Fruit fly (Drosophila melanogaster) whole organism, embryonic: Measurements from ENCODE around the gene TwdlP.

Experiments
- CG10431 ChIP-seq: fragments of 200-800 bp; sonication (Bioruptor generic); optimal IDR thresholded peaks from 3 replicates; lab custom pipeline; 2018; ENCODE audit warnings: missing biosample characterization, mild to moderate bottlenecking, missing genetic modification characterization
- CG12071 ChIP-seq: fragments of 200-800 bp; sonication (Bioruptor generic); optimal IDR thresholded peaks from 3 replicates; lab custom pipeline; 2018; ENCODE audit warnings: missing biosample characterization, mild to moderate bottlenecking, missing genetic modification characterization
- CG12236 ChIP-seq: fragments of 200-800 bp; sonication (Bioruptor generic); optimal IDR thresholded peaks from 2 replicates; lab custom pipeline; 2016; ENCODE audit warnings: missing biosample characterization, missing genetic modification characterization
- CG12391 ChIP-seq: fragments of 200-800 bp; sonication (Bioruptor generic); optimal IDR thresholded peaks from 3 replicates; lab custom pipeline; 2018; ENCODE audit warnings: missing biosample characterization, mild to moderate bottlenecking, missing genetic modification characterization, moderate library complexity
- CG17328 ChIP-seq: fragments of 200-800 bp; sonication (Bioruptor generic); IDR thresholded peaks from 2 replicates; pipeline ENCODE4 v1.3.6; 2022; ENCODE audit warnings: missing biosample characterization, missing genetic modification characterization
- CG17802 ChIP-seq: fragments of 200-800 bp; sonication (Bioruptor generic); optimal IDR thresholded peaks from 2 replicates; lab custom pipeline; 2018; ENCODE audit warnings: missing biosample characterization, mild to moderate bottlenecking, missing genetic modification characterization, moderate library complexity
- CG18619 ChIP-seq: fragments of 200-800 bp; sonication (Bioruptor generic); optimal IDR thresholded peaks from 3 replicates; lab custom pipeline; 2017; ENCODE audit warnings: missing biosample characterization, mild to moderate bottlenecking, missing genetic modification characterization
- CG2120 ChIP-seq: fragments of 200-800 bp; sonication (Bioruptor generic); optimal IDR thresholded peaks from 3 replicates; lab custom pipeline; 2016; ENCODE audit warnings: missing biosample characterization, missing genetic modification characterization
- CG30431 ChIP-seq: fragments of 200-800 bp; sonication (Bioruptor generic); optimal IDR thresholded peaks from 2 replicates; lab custom pipeline; 2017; ENCODE audit warnings: missing biosample characterization, missing genetic modification characterization
- CG32532 ChIP-seq: fragments of 200-800 bp; sonication (Bioruptor generic); IDR thresholded peaks from 2 replicates; pipeline ENCODE4 v1.3.6; 2022; ENCODE audit warnings: missing biosample characterization, missing genetic modification characterization
- CG4282 ChIP-seq: fragments of 200-800 bp; sonication (Bioruptor generic); optimal IDR thresholded peaks from 2 replicates; lab custom pipeline; 2016; ENCODE audit warnings: missing biosample characterization, missing genetic modification characterization
- CG4730 ChIP-seq: fragments of 200-800 bp; sonication (Bioruptor generic); IDR thresholded peaks from 2 replicates; pipeline ENCODE4 v1.3.6; 2022; ENCODE audit warnings: missing biosample characterization, missing genetic modification characterization
- CG7786 ChIP-seq: fragments of 200-800 bp; sonication (Bioruptor generic); optimal IDR thresholded peaks from 2 replicates; lab custom pipeline; 2016; ENCODE audit warnings: missing biosample characterization, missing genetic modification characterization
- Dbx ChIP-seq: fragments of 200-800 bp; sonication (Bioruptor generic); IDR thresholded peaks from 3 replicates; pipeline ENCODE4 v1.3.6; 2022; ENCODE audit warnings: missing biosample characterization, missing genetic modification characterization
- Dip3 ChIP-seq: fragments of 200-800 bp; sonication (Bioruptor generic); optimal IDR thresholded peaks from 3 replicates; lab custom pipeline; 2016; ENCODE audit warnings: missing biosample characterization, missing genetic modification characterization
- Ets65A ChIP-seq: fragments of 200-800 bp; sonication (Bioruptor generic); peaks from one replicate; lab custom pipeline; 2016; ENCODE audit warnings: missing biosample characterization, missing genetic modification characterization
- H2.0 ChIP-seq: fragments of 200-800 bp; sonication (Bioruptor generic); IDR thresholded peaks from 2 replicates; pipeline ENCODE4 v1.3.6; 2022; ENCODE audit warnings: missing biosample characterization, missing genetic modification characterization
- HHEX ChIP-seq: fragments of 200-800 bp; sonication (Bioruptor generic); optimal IDR thresholded peaks from 3 replicates; lab custom pipeline; 2017; ENCODE audit warnings: missing biosample characterization, mild to moderate bottlenecking, missing genetic modification characterization, missing genetic modification reagents
- HLH3B ChIP-seq: fragments of 200-800 bp; sonication (Bioruptor generic); IDR thresholded peaks from 2 replicates; pipeline ENCODE4 v1.3.6; 2022; ENCODE audit warnings: missing biosample characterization, missing genetic modification characterization
- Hsf ChIP-seq: fragments of 200-800 bp; sonication (Bioruptor generic); optimal IDR thresholded peaks from 3 replicates; lab custom pipeline; 2016; ENCODE audit warnings: missing biosample characterization, missing genetic modification characterization
- Mes4 ChIP-seq: fragments of 200-800 bp; sonication (Bioruptor generic); optimal IDR thresholded peaks from 2 replicates; lab custom pipeline; 2016; ENCODE audit warnings: missing biosample characterization, missing genetic modification characterization
- Mrtf ChIP-seq: fragments of 200-800 bp; sonication (Bioruptor generic); IDR thresholded peaks from 3 replicates; pipeline ENCODE4 v1.3.6; 2022; ENCODE audit warnings: missing biosample characterization, missing genetic modification characterization
- Optix ChIP-seq: fragments of 200-800 bp; sonication (Bioruptor generic); IDR thresholded peaks from 3 replicates; pipeline ENCODE4 v1.3.6; 2022; ENCODE audit warnings: missing biosample characterization, missing genetic modification characterization
- Pdp1 ChIP-seq, 2 experiments: fragments of 200-800 bp; sonication (Bioruptor generic); optimal IDR thresholded peaks; 3 replicates each; lab custom pipeline; 2016; ENCODE audit warnings: missing biosample characterization in 2 of 2, missing genetic modification characterization in 2 of 2, mild to moderate bottlenecking in 1 of 2, moderate library complexity in 1 of 2
- Ptx1 ChIP-seq: fragments of 200-800 bp; sonication (Bioruptor generic); IDR thresholded peaks from 2 replicates; pipeline ENCODE4 v1.3.6; 2022; ENCODE audit warnings: missing biosample characterization, missing genetic modification characterization
- Side ChIP-seq: fragments of 200-800 bp; sonication (Bioruptor generic); optimal IDR thresholded peaks from 2 replicates; lab custom pipeline; 2016; ENCODE audit warnings: missing biosample characterization, missing genetic modification characterization
- Usf ChIP-seq: fragments of 200-800 bp; sonication (Bioruptor generic); optimal IDR thresholded peaks from 2 replicates; lab custom pipeline; 2017; ENCODE audit warnings: missing genotype, missing biosample characterization, missing genetic modification characterization
- cato ChIP-seq: fragments of 200-800 bp; sonication (Bioruptor generic); optimal IDR thresholded peaks from 2 replicates; lab custom pipeline; 2016; ENCODE audit warnings: missing biosample characterization, missing genetic modification characterization, borderline replicate concordance
- chn ChIP-seq: fragments of 200-800 bp; sonication (Bioruptor generic); optimal IDR thresholded peaks from 2 replicates; lab custom pipeline; 2016; ENCODE audit warnings: missing biosample characterization, missing genetic modification characterization
- ci ChIP-seq: fragments of 200-800 bp; sonication (Bioruptor generic); IDR thresholded peaks from 3 replicates; pipeline ENCODE4 v1.3.6; 2022; ENCODE audit warnings: missing biosample characterization, missing genetic modification characterization
- corto ChIP-seq: fragments of 200-800 bp; sonication (Bioruptor generic); optimal IDR thresholded peaks from 2 replicates; lab custom pipeline; 2016; ENCODE audit warnings: missing biosample characterization, mild to moderate bottlenecking, missing genetic modification characterization, moderate library complexity
- crc ChIP-seq: fragments of 200-800 bp; sonication (Bioruptor generic); optimal IDR thresholded peaks from 2 replicates; lab custom pipeline; 2016; ENCODE audit warnings: missing biosample characterization, missing genetic modification characterization
- eve ChIP-seq, 2 experiments: fragments of >200 bp; optimal IDR thresholded peaks; 2 replicates each; lab custom pipeline; 2017; ENCODE audit warnings: missing biosample characterization in 2 of 2, missing genetic modification characterization in 2 of 2
- fd3F ChIP-seq: fragments of 200-800 bp; sonication (Bioruptor generic); optimal IDR thresholded peaks from 2 replicates; lab custom pipeline; 2018; ENCODE audit warnings: missing biosample characterization, mild to moderate bottlenecking, missing genetic modification characterization, moderate library complexity
- fu2 ChIP-seq: fragments of 200-800 bp; sonication (Bioruptor generic); optimal IDR thresholded peaks from 2 replicates; lab custom pipeline; 2016; ENCODE audit warnings: missing biosample characterization, missing genetic modification characterization
- gsb ChIP-seq: fragments of 200-800 bp; sonication (Bioruptor generic); IDR thresholded peaks from 2 replicates; pipeline ENCODE4 v1.3.6; 2022; ENCODE audit warnings: missing biosample characterization, missing genetic modification characterization
- gsb-n ChIP-seq: fragments of 200-800 bp; sonication (Bioruptor generic); optimal IDR thresholded peaks from 3 replicates; lab custom pipeline; 2018; ENCODE audit warnings: missing biosample characterization, mild to moderate bottlenecking, missing genetic modification characterization
- jumu ChIP-seq: fragments of 200-800 bp; sonication (Bioruptor generic); optimal IDR thresholded peaks from 3 replicates; lab custom pipeline; 2016; ENCODE audit warnings: missing biosample characterization, missing genetic modification characterization
- klu ChIP-seq: fragments of 200-800 bp; sonication (Bioruptor generic); IDR thresholded peaks from 2 replicates; pipeline ENCODE4 v1.3.6; 2022; ENCODE audit warnings: missing biosample characterization, missing genetic modification characterization
- lmd ChIP-seq: fragments of 200-800 bp; sonication (Bioruptor generic); IDR thresholded peaks from 2 replicates; pipeline ENCODE4 v1.3.6; 2022; ENCODE audit warnings: missing biosample characterization, missing genetic modification characterization
- mam ChIP-seq: fragments of 200-800 bp; sonication (Bioruptor generic); optimal IDR thresholded peaks from 3 replicates; lab custom pipeline; 2016; ENCODE audit warnings: missing biosample characterization, missing genetic modification characterization
- org-1 ChIP-seq: fragments of 200-800 bp; sonication (Bioruptor generic); optimal IDR thresholded peaks from 2 replicates; lab custom pipeline; 2017; ENCODE audit warnings: missing biosample characterization, missing genetic modification characterization
- pnt ChIP-seq: fragments of 200-800 bp; sonication (Bioruptor generic); optimal IDR thresholded peaks from 3 replicates; lab custom pipeline; 2016; ENCODE audit warnings: missing biosample characterization, missing genetic modification characterization
- pum ChIP-seq: fragments of 200-800 bp; sonication (Bioruptor generic); optimal IDR thresholded peaks from 2 replicates; lab custom pipeline; 2016; ENCODE audit warnings: missing biosample characterization, missing genetic modification characterization
- repo ChIP-seq: fragments of 200-800 bp; sonication (Bioruptor generic); optimal IDR thresholded peaks from 2 replicates; lab custom pipeline; 2016; ENCODE audit warnings: missing biosample characterization, missing genetic modification characterization
- salm ChIP-seq: fragments of 200-800 bp; sonication (Bioruptor generic); optimal IDR thresholded peaks from 2 replicates; lab custom pipeline; 2018; ENCODE audit warnings: missing biosample characterization, mild to moderate bottlenecking, missing genetic modification characterization
- sima ChIP-seq: fragments of 200-800 bp; sonication (Bioruptor generic); optimal IDR thresholded peaks from 2 replicates; lab custom pipeline; 2016; ENCODE audit warnings: missing biosample characterization, missing genetic modification characterization
- sisA ChIP-seq: fragments of 200-800 bp; sonication (Bioruptor generic); IDR thresholded peaks from 2 replicates; pipeline ENCODE4 v1.3.6; 2022; ENCODE audit warnings: missing biosample characterization, missing genetic modification characterization
- slp2 ChIP-seq: fragments of 200-800 bp; sonication (Bioruptor generic); optimal IDR thresholded peaks from 2 replicates; lab custom pipeline; 2016; ENCODE audit warnings: missing biosample characterization, missing genetic modification characterization
- usp ChIP-seq: fragments of >200 bp; optimal IDR thresholded peaks from 2 replicates; lab custom pipeline; 2017; ENCODE audit warnings: missing biosample characterization, missing genetic modification characterization
- vfl ChIP-seq: fragments of 200-800 bp; sonication (Bioruptor generic); optimal IDR thresholded peaks from 2 replicates; lab custom pipeline; 2016; ENCODE audit warnings: missing biosample characterization, missing genetic modification characterization
- wdn ChIP-seq: fragments of 200-800 bp; sonication (Bioruptor generic); IDR thresholded peaks from 2 replicates; pipeline ENCODE4 v1.3.6; 2022; ENCODE audit warnings: missing biosample characterization, missing genetic modification characterization
- yki ChIP-seq: fragments of >200 bp; optimal IDR thresholded peaks from 3 replicates; lab custom pipeline; 2018

The TwdlP gene

DNA sequence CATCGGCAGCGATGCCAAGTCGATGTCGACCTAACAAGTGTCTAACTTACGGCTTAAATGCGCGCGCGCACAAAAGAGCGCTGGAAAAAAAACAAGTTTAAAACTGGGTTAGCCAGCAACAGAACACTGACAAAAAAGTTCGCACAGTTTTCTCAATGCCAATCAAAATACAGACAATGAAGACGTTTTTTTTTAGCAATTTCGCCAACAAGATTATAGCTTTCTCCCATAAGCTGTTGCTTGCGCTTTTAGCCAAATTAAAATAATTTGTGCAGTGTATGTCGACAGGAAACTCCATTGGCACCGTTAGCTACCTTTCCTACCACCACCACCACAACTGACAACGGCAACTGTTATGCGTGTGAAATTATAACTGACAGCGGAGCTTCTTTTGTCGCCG is 33.4 kb upstream of the TwdlP start (continued):
- TF ChIP-seq cato (GFP tag; lab: Kevin White, UChicago) = no peak
- peak; percentile 26 for TF ChIP-seq vfl (GFP tag; lab: Kevin White, UChicago)
- no peak for TF ChIP-seq CG17802 (tag; lab: Kevin White, UChicago)
- TF ChIP-seq Ptx1 (GFP tag; lab: Robert Waterston, UW) = peak; percentile 71
- TF ChIP-seq gsb-n (tag; lab: Kevin White, UChicago) = no peak
- TF ChIP-seq sima = no peak
- TF ChIP-seq pum (GFP tag; lab: Kevin White, UChicago) = peak; percentile 23
- peak; percentile 29 for TF ChIP-seq CG18619
- TF ChIP-seq Usf = no peak
- TF ChIP-seq repo = peak; percentile 3
- TF ChIP-seq Optix = peak; percentile 50; the same call in 1 of the 3 replicates
- TF ChIP-seq org-1 (GFP tag; lab: Kevin White, UChicago) = peak; percentile 52
- TF ChIP-seq fd3F (GFP tag; lab: Kevin White, UChicago) = no peak
- peak; percentile 7 for TF ChIP-seq fu2 (GFP tag; lab: Kevin White, UChicago)
- no peak for TF ChIP-seq usp
- TF ChIP-seq wdn (GFP tag; lab: Robert Waterston, UW) = 0 out of 2 replicates have a peak, but pooled peaks have one; percentile 18
- no peak for TF ChIP-seq CG12391 (tag; lab: Kevin White, UChicago)
- TF ChIP-seq HLH3B (GFP tag; lab: Robert Waterston, UW) = peak; percentile 80
- peak; percentile 54; the same call in 1 of the 2 replicates for TF ChIP-seq CG17328 (GFP tag; lab: Robert Waterston, UW)
- 0 out of 2 replicates have a peak, but pooled peaks have one; percentile 39 for TF ChIP-seq klu (GFP tag; lab: Robert Waterston, UW)
- TF ChIP-seq sisA (GFP tag; lab: Robert Waterston, UW) = peak; percentile 65
- peak; percentile 70; the same call in 1 of the 2 replicates for TF ChIP-seq CG32532 (GFP tag; lab: Robert Waterston, UW)
- peak; percentile 38 for TF ChIP-seq slp2 (GFP tag; lab: Kevin White, UChicago)
- TF ChIP-seq eve (GFP tag; optimal IDR thresholded peaks at IDR 0.05; lab: Kevin White, UChicago) = peak in 1 of 2 experiments; percentile 52
- TF ChIP-seq ci = peak; percentile 62; the same call in 1 of the 3 replicates
- TF ChIP-seq CG12236 = no peak
- TF ChIP-seq Side (GFP tag; lab: Kevin White, UChicago) = peak; percentile 18
- 0 out of 3 replicates have a peak, but pooled peaks have one; percentile 28 for TF ChIP-seq Dbx (GFP tag; lab: Robert Waterston, UW)
- TF ChIP-seq Mes4 (GFP tag; lab: Kevin White, UChicago) = peak; percentile 19
- peak; percentile 29 for TF ChIP-seq CG7786 (GFP tag; lab: Kevin White, UChicago)
- no peak for TF ChIP-seq crc (GFP tag; lab: Kevin White, UChicago)
- no peak for TF ChIP-seq CG10431 (GFP tag; lab: Kevin White, UChicago)
- peak; percentile 65 for TF ChIP-seq Ets65A (GFP tag; lab: Kevin White, UChicago)
- TF ChIP-seq CG2120 = peak; percentile 59
- TF ChIP-seq gsb = 0 out of 2 replicates have a peak, but pooled peaks have one; percentile 17
- peak; percentile 3 for TF ChIP-seq salm
- peak; percentile 64; the same call in 2 of the 3 replicates for TF ChIP-seq Mrtf (GFP tag; lab: Robert Waterston, UW)
- TF ChIP-seq chn (GFP tag; lab: Kevin White, UChicago) = peak; percentile 11
- TF ChIP-seq HHEX = peak; percentile 58
- TF ChIP-seq H2.0 (GFP tag; lab: Robert Waterston, UW) = peak; percentile 33; the same call in 1 of the 2 replicates
- peak in 1 of 2 experiments; percentile 39 for TF ChIP-seq Pdp1 (GFP tag; optimal IDR thresholded peaks at IDR 0.05; lab: Kevin White, UChicago)
- peak; percentile 1 for TF ChIP-seq CG30431 (GFP tag; lab: Kevin White, UChicago)
- no peak for TF ChIP-seq CG4282
- TF ChIP-seq mam (GFP tag; lab: Kevin White, UChicago) = peak; percentile 52
- TF ChIP-seq CG12071 (GFP tag; lab: Kevin White, UChicago) = peak; percentile 21
- peak; percentile 56; the same call in 1 of the 2 replicates for TF ChIP-seq lmd
- peak; percentile 56 for TF ChIP-seq Hsf (GFP tag; lab: Kevin White, UChicago)
- peak; percentile 34 for TF ChIP-seq pnt (GFP tag; lab: Kevin White, UChicago)
- TF ChIP-seq corto (GFP tag; lab: Kevin White, UChicago) = no peak
- TF ChIP-seq CG4730 = peak; percentile 41
- peak; percentile 32 for TF ChIP-seq Dip3 (GFP tag; lab: Kevin White, UChicago)
- peak; percentile 35 for TF ChIP-seq jumu (GFP tag; lab: Kevin White, UChicago)
- TF ChIP-seq yki (lab: Kevin White, UChicago) = no peak
